Fruit fly (Drosophila melanogaster): ENCODE results near the gene CG34355.

Gene CG34355

dm6 chr3R:23872606-23873192 is 69.0 kb downstream of the CG34355 start (continued):
- TF ChIP-seq CG16779 (GFP tag; IDR thresholded peaks at IDR 0.05) (no peak), CG7745 (tag; optimal IDR thresholded peaks at IDR 0.05) (no peak), tap (tag; optimal IDR thresholded peaks at IDR 0.05) (peak; percentile 24), Vsx1 (GFP tag; optimal IDR thresholded peaks at IDR 0.05) (no peak), yki (optimal IDR thresholded peaks at IDR 0.05) (no peak), dimm (GFP tag; IDR thresholded peaks at IDR 0.05) (no peak), CG14860 (GFP tag; IDR thresholded peaks at IDR 0.05; ENCODE audit: partially characterized antibody) (no peak), CG13287 (GFP tag; IDR thresholded peaks at IDR 0.05; ENCODE audit: partially characterized antibody) (no peak), CG10267 (tag; optimal IDR thresholded peaks at IDR 0.05) (peak; percentile 17), PHDP (tag; optimal IDR thresholded peaks at IDR 0.05) (peak; percentile 14), Rfx (GFP tag; IDR thresholded peaks at IDR 0.05) (no peak), ERR (GFP tag; optimal IDR thresholded peaks at IDR 0.05) (no peak), ham (GFP tag; IDR thresholded peaks at IDR 0.05) (no peak), H2.0 (GFP tag; IDR thresholded peaks at IDR 0.05) (no peak), D (optimal IDR thresholded peaks at IDR 0.05) (no peak), D (GFP tag; optimal IDR thresholded peaks at IDR 0.05) (peak; percentile 38), Sry-β (GFP tag; optimal IDR thresholded peaks at IDR 0.05) (no peak), CG15073 (GFP tag; optimal IDR thresholded peaks at IDR 0.05) (no peak), CG14014 (GFP tag; IDR thresholded peaks at IDR 0.05) (no peak), CG11456 (GFP tag; IDR thresholded peaks at IDR 0.05) (no peak), CG15479 (GFP tag; optimal IDR thresholded peaks at IDR 0.05) (no peak), Dip2 (GFP tag; IDR thresholded peaks at IDR 0.05) (no peak), lola (GFP tag; optimal IDR thresholded peaks at IDR 0.05) (peak in 1 of 3 experiments; percentile 61), Nf-YA (GFP tag; IDR thresholded peaks at IDR 0.05) (no peak), CG17385 (GFP tag; optimal IDR thresholded peaks at IDR 0.05) (no peak), Neu2 (GFP tag; optimal IDR thresholded peaks at IDR 0.05; ENCODE audit: borderline replicate concordance) (no peak), CG1529 (GFP tag; optimal IDR thresholded peaks at IDR 0.05) (peak; percentile 0), CG4328 (GFP tag; optimal IDR thresholded peaks at IDR 0.05) (no peak), Mrtf (GFP tag; IDR thresholded peaks at IDR 0.05) (no peak), sd (tag; optimal IDR thresholded peaks at IDR 0.05) (no peak), CG7271 (tag; optimal IDR thresholded peaks at IDR 0.05) (no peak), chn (GFP tag; optimal IDR thresholded peaks at IDR 0.05) (peak; percentile 13), CG12942 (GFP tag; optimal IDR thresholded peaks at IDR 0.05) (no peak), slbo (GFP tag; IDR thresholded peaks at IDR 0.05) (no peak), insv (GFP tag; optimal IDR thresholded peaks at IDR 0.05) (no peak), CG17912 (GFP tag; optimal IDR thresholded peaks at IDR 0.05) (no peak), CG8089 (GFP tag; optimal IDR thresholded peaks at IDR 0.05) (no peak), Ets97D (GFP tag; optimal IDR thresholded peaks at IDR 0.05) (no peak), phol (tag; optimal IDR thresholded peaks at IDR 0.05) (peak; percentile 59), Bgb (GFP tag; IDR thresholded peaks at IDR 0.05; ENCODE audit: partially characterized antibody) (no peak), Sox102F (GFP tag; optimal IDR thresholded peaks at IDR 0.05) (peak; percentile 66), Doc2 (GFP tag; IDR thresholded peaks at IDR 0.05) (no peak), nmo (GFP tag; optimal IDR thresholded peaks at IDR 0.05) (peak; percentile 65), Dfd (GFP tag; optimal IDR thresholded peaks at IDR 0.05) (no peak), CG9215 (GFP tag; IDR thresholded peaks at IDR 0.05) (no peak), CG2199 (GFP tag; IDR thresholded peaks at IDR 0.05) (no peak; the same call in 2 of the 3 replicates), bowl (GFP tag; IDR thresholded peaks at IDR 0.05) (no peak), Hey (tag; optimal IDR thresholded peaks at IDR 0.05) (no peak), CG12071 (GFP tag; optimal IDR thresholded peaks at IDR 0.05) (no peak), CG10147 (GFP tag; optimal IDR thresholded peaks at IDR 0.05) (no peak), Atf3 (GFP tag; optimal IDR thresholded peaks at IDR 0.05) (peak; percentile 6)

All from whole organism, embryonic.